Fruit fly (Drosophila melanogaster): Measurements from ENCODE around the gene CG4842.
A peak's percentile ranks its signal among the peaks of the same experiment; 100 is the strongest.

The CG4842 gene

DNA sequence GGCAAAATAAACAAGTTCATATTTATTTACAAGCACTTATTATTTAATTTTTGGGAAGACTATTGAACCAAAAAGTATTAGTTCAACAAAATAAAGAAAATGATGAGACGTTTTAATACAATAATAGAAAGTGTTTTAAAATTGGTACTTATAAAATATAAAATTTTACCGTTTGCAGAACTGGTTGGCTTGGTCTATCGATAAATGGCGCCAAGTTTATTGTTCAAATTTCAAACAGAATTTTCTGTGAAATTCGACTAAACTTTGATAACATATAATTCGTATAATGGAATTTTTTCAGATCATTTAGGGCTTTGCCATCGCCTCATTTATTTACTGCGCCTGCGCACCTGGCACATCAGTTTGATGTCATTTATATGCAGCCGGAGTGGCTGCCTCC, 22.6 kb downstream of the CG4842 start (continued):
- peak; percentile 9 for TF ChIP-seq pzg (GFP tag; optimal IDR thresholded peaks at IDR 0.05)
- no peak for TF ChIP-seq CG16815 (GFP tag; optimal IDR thresholded peaks at IDR 0.05)

DNA sequence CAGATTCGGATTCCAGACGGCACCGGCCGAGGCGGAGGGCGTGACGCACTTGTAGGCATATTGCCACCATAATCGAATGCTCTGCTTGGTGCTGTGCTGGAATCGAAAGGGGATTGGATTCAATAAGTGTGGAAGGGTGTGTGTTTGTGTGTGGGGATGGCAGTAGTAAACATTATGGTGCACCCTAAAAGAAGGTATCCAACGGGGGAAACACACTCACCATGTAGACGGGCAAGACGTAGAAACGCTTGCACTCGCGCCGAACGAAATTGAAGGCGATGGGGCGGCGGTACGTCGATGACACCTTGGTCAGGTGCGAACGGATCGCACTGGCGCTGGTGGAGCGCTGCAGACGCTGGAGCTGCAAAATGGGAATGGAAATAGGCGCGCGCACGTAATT, 23.1 kb downstream of the CG4842 start:
- TF ChIP-seq zfh1 (GFP tag; IDR thresholded peaks at IDR 0.05) (0 out of 3 replicates have a peak, but pooled peaks have one; percentile 23), Med (GFP tag) (peak; percentile 28), chinmo (GFP tag; IDR thresholded peaks at IDR 0.05; ENCODE audit: partially characterized antibody) (0 out of 4 replicates have a peak, but pooled peaks have one; percentile 41), dysf (GFP tag; IDR thresholded peaks at IDR 0.05) (0 out of 3 replicates have a peak, but pooled peaks have one; percentile 20), Ets65A (GFP tag) (peak; percentile 89), pan (optimal IDR thresholded peaks at IDR 0.05) (no peak), pan (GFP tag; optimal IDR thresholded peaks at IDR 0.05 in 1 of 2, IDR thresholded peaks at IDR 0.05 in 1 of 2) (peak in 1 of 2 experiments; percentile 21), eyg (GFP tag; optimal IDR thresholded peaks at IDR 0.05) (no peak), MBD-R2 (GFP tag; IDR thresholded peaks at IDR 0.05) (no peak)

DNA sequence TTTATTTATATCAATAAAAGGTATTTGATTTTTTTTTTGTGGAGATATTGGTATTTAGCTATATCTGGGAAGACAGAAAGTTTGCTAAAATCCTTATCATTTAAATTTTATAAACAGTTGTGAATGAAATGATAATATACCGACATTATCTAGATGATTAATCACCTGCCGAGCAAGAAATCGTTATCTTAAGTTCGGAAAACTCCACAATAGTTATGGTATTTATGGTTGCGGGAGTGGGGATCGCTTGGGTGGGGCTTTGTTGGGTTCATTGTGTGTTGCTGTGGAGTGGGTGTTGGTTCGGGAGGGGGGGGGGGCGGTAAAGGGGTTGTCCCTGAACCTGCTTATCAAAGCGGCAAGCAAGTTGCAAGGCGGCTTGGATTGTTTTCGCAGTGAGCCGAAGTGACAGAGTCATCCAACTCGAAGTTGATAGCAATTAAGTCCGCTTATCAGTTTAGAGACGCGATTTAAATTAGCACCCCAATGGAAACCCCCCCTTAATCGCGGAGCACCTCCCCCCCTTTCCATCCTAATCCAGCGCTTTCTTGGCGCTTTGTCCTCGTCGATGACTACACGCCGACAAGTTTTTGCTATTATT, 24.1 kb downstream of the CG4842 start:
- TF ChIP-seq CG12104 (GFP tag; optimal IDR thresholded peaks at IDR 0.05), result no peak
- 0 out of 3 replicates have a peak, but pooled peaks have one; percentile 8 for TF ChIP-seq HLH4C (GFP tag; IDR thresholded peaks at IDR 0.05; ENCODE audit: partially characterized antibody)
- no peak for TF ChIP-seq CG1603 (tag; optimal IDR thresholded peaks at IDR 0.05)
- TF ChIP-seq Aef1 (GFP tag; IDR thresholded peaks at IDR 0.05), result no peak
- 0 out of 2 replicates have a peak, but pooled peaks have one; percentile 29 for TF ChIP-seq tna (GFP tag; IDR thresholded peaks at IDR 0.05; ENCODE audit: partially characterized antibody)
- TF ChIP-seq sd (tag; optimal IDR thresholded peaks at IDR 0.05), result peak; percentile 64
- no peak for TF ChIP-seq CG3281 (GFP tag; optimal IDR thresholded peaks at IDR 0.05)
- no peak for TF ChIP-seq luna (GFP tag; optimal IDR thresholded peaks at IDR 0.05)
- TF ChIP-seq crol (GFP tag; IDR thresholded peaks at IDR 0.05), result peak; percentile 63; the same call in 1 of the 2 replicates
- TF ChIP-seq Hmx (GFP tag; optimal IDR thresholded peaks at IDR 0.05), result no peak
- TF ChIP-seq CG14710 (tag; optimal IDR thresholded peaks at IDR 0.05), result no peak
- no peak for TF ChIP-seq pros (GFP tag; optimal IDR thresholded peaks at IDR 0.05)
- no peak for TF ChIP-seq hkb (optimal IDR thresholded peaks at IDR 0.05)
- TF ChIP-seq hkb (GFP tag; IDR thresholded peaks at IDR 0.05), result no peak
- TF ChIP-seq CG6791 (GFP tag; IDR thresholded peaks at IDR 0.05; ENCODE audit: partially characterized antibody), result no peak
- TF ChIP-seq Atf-2 (GFP tag; optimal IDR thresholded peaks at IDR 0.05), result no peak
- no peak for TF ChIP-seq tgo (GFP tag; IDR thresholded peaks at IDR 0.05)
- no peak for TF ChIP-seq CG3726 (GFP tag; IDR thresholded peaks at IDR 0.05)
- peak in 1 of 2 experiments; percentile 62 for TF ChIP-seq Hr78 (GFP tag; optimal IDR thresholded peaks at IDR 0.05)
- no peak for TF ChIP-seq zen (tag; optimal IDR thresholded peaks at IDR 0.05)
- no peak for TF ChIP-seq CG5180 (GFP tag; optimal IDR thresholded peaks at IDR 0.05)
- no peak for TF ChIP-seq CG4328 (GFP tag; optimal IDR thresholded peaks at IDR 0.05)
- TF ChIP-seq CG11456 (GFP tag; IDR thresholded peaks at IDR 0.05), result 0 out of 3 replicates have a peak, but pooled peaks have one; percentile 4
- peak; percentile 37 for TF ChIP-seq grn (GFP tag; optimal IDR thresholded peaks at IDR 0.05)
- peak; percentile 28 for TF ChIP-seq sug (tag; optimal IDR thresholded peaks at IDR 0.05)
- peak; percentile 66 for TF ChIP-seq lab (GFP tag; optimal IDR thresholded peaks at IDR 0.05)
- TF ChIP-seq CG31441 (GFP tag; IDR thresholded peaks at IDR 0.05), result no peak
- TF ChIP-seq NfI (GFP tag; optimal IDR thresholded peaks at IDR 0.05), result no peak
- no peak for TF ChIP-seq CG31224 (GFP tag; IDR thresholded peaks at IDR 0.05)
- TF ChIP-seq CG11723 (GFP tag; optimal IDR thresholded peaks at IDR 0.05), result no peak
- no peak for TF ChIP-seq CG15601 (tag; optimal IDR thresholded peaks at IDR 0.05)

Measured in whole organism, embryonic.